Worm (Caenorhabditis elegans) whole organism, young adult: ENCODE data around the gene F57B9.8.

Experiments used
- F37B4.10 ChIP-seq: fragments of 200-800 bp; sonication (Bioruptor generic); IDR thresholded peaks from 2 replicates; pipeline ENCODE4 v1.3.6; 2022; ENCODE audit warnings: missing genetic modification characterization, missing compliant biosample characterization
- F39B2.1 ChIP-seq: fragments of 200-800 bp; sonication (Bioruptor generic); IDR thresholded peaks from 2 replicates; pipeline ENCODE4 v1.3.6; 2022; ENCODE audit warnings: missing genetic modification reagents, missing genetic modification characterization, missing compliant biosample characterization
- F57A8.1 ChIP-seq: fragments of 200-800 bp; sonication (Bioruptor generic); optimal IDR thresholded peaks from 2 replicates; lab custom pipeline; 2018; ENCODE audit warnings: mild to moderate bottlenecking, missing genetic modification characterization, moderate library complexity, missing compliant biosample characterization
- efl-1 ChIP-seq: fragments of 150-350 bp; optimal IDR thresholded peaks from 2 replicates; lab custom pipeline; 2014; ENCODE audit warnings: missing biosample characterization, missing genetic modification reagents, missing genetic modification characterization
- hlh-12 ChIP-seq: sonication (generic microtip); optimal IDR thresholded peaks from 2 replicates; lab custom pipeline; 2016; ENCODE audit warnings: missing genetic modification characterization, missing compliant biosample characterization
- let-607 ChIP-seq, 2 experiments: fragments of 200-800 bp in 1 of 2; sonication (Bioruptor generic) in 1 of 2; sonication (generic microtip) in 1 of 2; optimal IDR thresholded peaks; 2 replicates each; lab custom pipeline; 2016 to 2018; ENCODE audit warnings: mild to moderate bottlenecking in 2 of 2, missing compliant biosample characterization in 2 of 2, missing genetic modification characterization in 2 of 2, moderate library complexity in 2 of 2, missing genotype in 1 of 2
- lir-1 ChIP-seq: fragments of 200-800 bp; sonication (Bioruptor generic); conservative IDR thresholded peaks from 2 replicates; pipeline ENCODE4 v1.3.6; 2022; ENCODE audit warnings: missing genetic modification reagents, missing genetic modification characterization, missing compliant biosample characterization
- rpc-1 ChIP-seq, 2 experiments: fragments of 150-350 bp in 1 of 2; sonication (generic microtip) in 1 of 2; optimal IDR thresholded peaks; 2 replicates each; lab custom pipeline; 2014 to 2018; ENCODE audit warnings: missing biosample characterization in 1 of 2, missing genetic modification characterization in 1 of 2, missing genetic modification reagents in 1 of 2, missing genotype in 1 of 2
- snpc-1.3 ChIP-seq: sonication (generic microtip); optimal IDR thresholded peaks from 2 replicates; lab custom pipeline; 2017; ENCODE audit warnings: missing genetic modification characterization, mild to moderate bottlenecking, missing compliant biosample characterization, antibody characterized with exemption, moderate library complexity, missing genotype, missing genetic modification reagents; ENCODE audit not compliant: insufficient read depth
- snpc-4 ChIP-seq, 5 experiments: fragments of 150-350 bp in 1 of 5; sonication (generic microtip) in 4 of 5; optimal IDR thresholded peaks; 2 replicates each; lab custom pipeline; 2014 to 2018; ENCODE audit warnings: missing genetic modification characterization in 5 of 5, missing biosample characterization in 3 of 5, antibody characterized with exemption in 2 of 5, mild to moderate bottlenecking in 2 of 5, missing compliant biosample characterization in 2 of 5, missing genotype in 2 of 5, moderate library complexity in 2 of 5, missing genetic modification reagents in 1 of 5
- ztf-6 ChIP-seq: fragments of 200-800 bp; sonication (Bioruptor generic); IDR thresholded peaks from 2 replicates; pipeline ENCODE4 v1.3.6; 2022; ENCODE audit warnings: missing genetic modification reagents, missing genetic modification characterization, missing compliant biosample characterization

ce11 chrIII:6978875-6979274 is 43.8 kb upstream of the F57B9.8 start:
- no peak for TF ChIP-seq efl-1
- no peak for TF ChIP-seq let-607 (tag; optimal IDR thresholded peaks at IDR 0.05; lab: Kevin White, UChicago)
- TF ChIP-seq snpc-1.3 (tag; lab: Kevin White, UChicago) = no peak
- TF ChIP-seq F39B2.1 = no peak
- no peak for TF ChIP-seq rpc-1 (optimal IDR thresholded peaks at IDR 0.05; lab: Kevin White, UChicago)
- no peak for TF ChIP-seq rpc-1 (tag; optimal IDR thresholded peaks at IDR 0.05; lab: Kevin White, UChicago)
- TF ChIP-seq F37B4.10 = no peak
- TF ChIP-seq snpc-4 (GFP tag; optimal IDR thresholded peaks at IDR 0.05; lab: Kevin White, UChicago) = no peak
- TF ChIP-seq snpc-4 (tag; optimal IDR thresholded peaks at IDR 0.05; lab: Kevin White, UChicago) = no peak
- no peak for TF ChIP-seq lir-1 (GFP tag; lab: Robert Waterston, UW)
- no peak for TF ChIP-seq hlh-12 (tag; lab: Kevin White, UChicago)
- no peak for TF ChIP-seq ztf-6 (GFP tag; lab: Robert Waterston, UW)
- TF ChIP-seq F57A8.1 (GFP tag; lab: Kevin White, UChicago) = no peak
